Worm (Caenorhabditis elegans): Measurements from ENCODE around the gene str-135.

Gene str-135

ce11 chrV:8280770-8281169 is at the start of gene str-135:
str-135 (minus strand) TSS chrV:8280870.
- no peak for TF ChIP-seq aly-2 (tag; optimal IDR thresholded peaks at IDR 0.05)
- TF ChIP-seq unc-86 (tag; optimal IDR thresholded peaks at IDR 0.05) = no peak
- no peak for TF ChIP-seq zag-1 (tag; optimal IDR thresholded peaks at IDR 0.05)
- TF ChIP-seq nhr-76 (tag; optimal IDR thresholded peaks at IDR 0.05) = no peak
- TF ChIP-seq nhr-28 (tag; optimal IDR thresholded peaks at IDR 0.05) = no peak
- TF ChIP-seq efl-1 (optimal IDR thresholded peaks at IDR 0.05) = no peak
- peak in 1 of 2 experiments; percentile 89 for TF ChIP-seq efl-1 (GFP tag; optimal IDR thresholded peaks at IDR 0.05 in 1 of 2)
- TF ChIP-seq rnt-1 (tag; optimal IDR thresholded peaks at IDR 0.05) = no peak
- no peak for TF ChIP-seq hlh-17 (GFP tag; optimal IDR thresholded peaks at IDR 0.05; ENCODE audit: borderline replicate concordance)

DNA sequence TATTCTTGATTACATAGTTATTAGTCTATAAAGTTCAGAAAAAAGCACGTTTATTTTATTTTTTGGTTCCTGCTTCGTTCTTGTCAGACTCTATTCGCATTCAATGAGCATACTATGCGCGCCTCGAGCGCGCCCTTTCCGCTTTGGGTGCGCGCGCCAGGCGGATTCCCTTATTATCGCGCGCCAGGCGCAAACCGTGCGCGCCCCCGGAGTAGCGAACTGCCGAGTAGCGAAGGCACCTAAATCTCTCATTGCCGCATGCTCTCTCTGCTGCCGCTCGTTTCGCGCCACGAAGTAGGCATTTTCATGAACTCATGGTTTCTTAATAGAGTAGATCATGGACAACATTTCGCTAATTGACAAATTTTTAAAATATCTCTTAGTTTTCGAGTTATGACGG is 46.4 kb upstream of the str-135 start:
- TF ChIP-seq Y116A8C.19 (tag; optimal IDR thresholded peaks at IDR 0.05; ENCODE audit: borderline replicate concordance) (no peak), ztf-11 (tag; optimal IDR thresholded peaks at IDR 0.05) (no peak)

ce11 chrV:8325906-8326305 is 45.2 kb upstream of the str-135 start:
- no peak for TF ChIP-seq nhr-19 (GFP tag; conservative IDR thresholded peaks at IDR 0.05)

- no peak for TF ChIP-seq nhr-76 (tag; optimal IDR thresholded peaks at IDR 0.05)
- TF ChIP-seq unc-30 (tag; optimal IDR thresholded peaks at IDR 0.05) = no peak
- no peak for TF ChIP-seq lin-35 (GFP tag; optimal IDR thresholded peaks at IDR 0.05)
- TF ChIP-seq lin-13 (GFP tag; optimal IDR thresholded peaks at IDR 0.05) = no peak
- no peak for TF ChIP-seq dsc-1 (tag; optimal IDR thresholded peaks at IDR 0.05)
- TF ChIP-seq dpl-1 (GFP tag; optimal IDR thresholded peaks at IDR 0.05) = no peak
- no peak for TF ChIP-seq efl-1 (optimal IDR thresholded peaks at IDR 0.05)
- no peak for TF ChIP-seq efl-1 (GFP tag; optimal IDR thresholded peaks at IDR 0.05 in 1 of 2)
- no peak for TF ChIP-seq nhr-90 (tag; optimal IDR thresholded peaks at IDR 0.05; ENCODE audit: poor library complexity)
These were observed 42.9 kb upstream of the str-135 start for ce11 chrV:8323545-8323944.

DNA sequence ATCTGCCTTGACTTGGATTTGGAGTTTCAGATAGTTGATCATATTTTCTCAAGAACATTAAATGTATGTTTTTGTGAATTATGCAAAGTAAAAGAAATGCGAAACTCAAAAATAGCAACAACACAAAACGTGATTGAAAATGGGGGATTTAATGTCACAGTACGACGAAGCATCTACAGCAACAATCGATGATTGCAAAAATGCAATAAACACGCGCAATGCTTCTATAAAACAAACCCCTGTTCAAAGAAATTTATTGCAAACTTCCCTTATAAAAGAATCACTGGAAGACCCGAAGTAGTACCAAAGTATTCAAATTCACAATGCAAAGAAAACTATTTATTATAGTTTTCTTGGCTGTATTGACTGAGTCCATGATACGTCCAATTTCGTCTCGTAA is 37.5 kb upstream of the str-135 start, which contains the start of gene clec-219:
Gene clec-219 (plus strand): TSS at position 301 of the 400 bp plus-strand sequence.
- TF ChIP-seq efl-1 (optimal IDR thresholded peaks at IDR 0.05) (no peak), efl-1 (GFP tag; optimal IDR thresholded peaks at IDR 0.05 in 1 of 2) (peak in 1 of 2 experiments; percentile 32), lin-14 (GFP tag; optimal IDR thresholded peaks at IDR 0.05) (no peak), unc-62 (GFP tag; optimal IDR thresholded peaks at IDR 0.05) (no peak), ets-5 (GFP tag; IDR thresholded peaks at IDR 0.05) (no peak)

ce11 chrV:8311210-8311609 is 30.5 kb upstream of the str-135 start, which contains the start of gene W02D7.12:
W02D7.12 (plus strand) TSS chrV:8311510.
- TF ChIP-seq isw-1 (GFP tag; IDR thresholded peaks at IDR 0.05) (no peak), vab-15 (tag; optimal IDR thresholded peaks at IDR 0.05) (no peak), ceh-90 (tag; optimal IDR thresholded peaks at IDR 0.05) (no peak), skn-1 (tag; optimal IDR thresholded peaks at IDR 0.05) (no peak), lin-14 (GFP tag; optimal IDR thresholded peaks at IDR 0.05) (no peak), mab-9 (GFP tag; IDR thresholded peaks at IDR 0.05) (no peak), jun-1 (tag; optimal IDR thresholded peaks at IDR 0.05) (no peak), aly-2 (tag; optimal IDR thresholded peaks at IDR 0.05) (no peak), sptf-1 (tag; optimal IDR thresholded peaks at IDR 0.05) (no peak), ceh-63 (GFP tag; optimal IDR thresholded peaks at IDR 0.05) (no peak), pqm-1 (tag; optimal IDR thresholded peaks at IDR 0.05) (no peak), fkh-4 (tag; optimal IDR thresholded peaks at IDR 0.05; ENCODE audit: borderline replicate concordance) (no peak), pax-3 (tag; optimal IDR thresholded peaks at IDR 0.05) (no peak), zag-1 (tag; optimal IDR thresholded peaks at IDR 0.05) (no peak), tbx-2 (tag; optimal IDR thresholded peaks at IDR 0.05) (no peak), lin-35 (GFP tag; optimal IDR thresholded peaks at IDR 0.05) (no peak), mef-2 (tag; optimal IDR thresholded peaks at IDR 0.05) (no peak)

Data from whole organism, L1 larva.